Worm (Caenorhabditis elegans) whole organism, young adult: ENCODE measurements around the gene grl-2.

ENCODE experiments used
- F49E8.2 ChIP-seq: sonication (generic microtip); optimal IDR thresholded peaks from 3 replicates; lab custom pipeline; 2017; ENCODE audit warnings: missing genetic modification characterization, mild to moderate bottlenecking, missing compliant biosample characterization, antibody characterized with exemption, moderate library complexity; ENCODE audit not compliant: insufficient read depth
- Y53G8AR.9 ChIP-seq: fragments of 200-800 bp; sonication (Bioruptor generic); conservative IDR thresholded peaks from 2 replicates; pipeline ENCODE4 v1.3.6; 2022; ENCODE audit warnings: missing genetic modification reagents, missing genetic modification characterization, missing compliant biosample characterization
- ama-1 ChIP-seq, 3 experiments: fragments of 150-350 bp in 1 of 3; sonication (generic microtip) in 2 of 3; optimal IDR thresholded peaks; 2 replicates each; lab custom pipeline; 2014 to 2018; ENCODE audit warnings: missing biosample characterization in 2 of 3, missing genetic modification characterization in 2 of 3, missing genetic modification reagents in 2 of 3
- hlh-12 ChIP-seq: sonication (generic microtip); optimal IDR thresholded peaks from 2 replicates; lab custom pipeline; 2016; ENCODE audit warnings: missing genetic modification characterization, missing compliant biosample characterization
- lin-54 ChIP-seq: fragments of 200-800 bp; sonication (Bioruptor generic); optimal IDR thresholded peaks from 2 replicates; lab custom pipeline; 2018; ENCODE audit warnings: mild to moderate bottlenecking, missing genetic modification characterization, missing compliant biosample characterization
- lir-1 ChIP-seq: fragments of 200-800 bp; sonication (Bioruptor generic); conservative IDR thresholded peaks from 2 replicates; pipeline ENCODE4 v1.3.6; 2022; ENCODE audit warnings: missing genetic modification reagents, missing genetic modification characterization, missing compliant biosample characterization
- madf-6 ChIP-seq: fragments of 200-800 bp; sonication (Bioruptor generic); IDR thresholded peaks from 2 replicates; pipeline ENCODE4 v1.3.6; 2022; ENCODE audit warnings: missing genetic modification reagents, missing genetic modification characterization, missing compliant biosample characterization
- sea-2 ChIP-seq: fragments of 200-800 bp; sonication (Bioruptor generic); IDR thresholded peaks from 2 replicates; pipeline ENCODE4 v1.3.6; 2022; ENCODE audit warnings: missing genetic modification characterization, missing compliant biosample characterization
- snpc-4 ChIP-seq, 5 experiments: fragments of 150-350 bp in 1 of 5; sonication (generic microtip) in 4 of 5; optimal IDR thresholded peaks; 2 replicates each; lab custom pipeline; 2014 to 2018; ENCODE audit warnings: missing genetic modification characterization in 5 of 5, missing biosample characterization in 3 of 5, antibody characterized with exemption in 2 of 5, mild to moderate bottlenecking in 2 of 5, missing compliant biosample characterization in 2 of 5, missing genotype in 2 of 5, moderate library complexity in 2 of 5, missing genetic modification reagents in 1 of 5
- tbx-9 ChIP-seq: sonication (generic microtip); optimal IDR thresholded peaks from 2 replicates; lab custom pipeline; 2016; ENCODE audit warnings: borderline replicate concordance, missing genetic modification characterization, inconsistent platforms, missing compliant biosample characterization
- unc-62 ChIP-seq: fragments of 150-350 bp; optimal IDR thresholded peaks from 2 replicates; lab custom pipeline; 2014; ENCODE audit warnings: missing biosample characterization, missing genetic modification reagents, missing genetic modification characterization

- TF ChIP-seq lir-1 (GFP tag; lab: Robert Waterston, UW) (no peak), snpc-4 (GFP tag; optimal IDR thresholded peaks at IDR 0.05; lab: Kevin White, UChicago) (no peak), snpc-4 (tag; optimal IDR thresholded peaks at IDR 0.05; lab: Kevin White, UChicago) (no peak), ama-1 (optimal IDR thresholded peaks at IDR 0.05; lab: Kevin White, UChicago) (no peak), ama-1 (GFP tag; optimal IDR thresholded peaks at IDR 0.05; lab: Kevin White, UChicago) (no peak), unc-62 (GFP tag; lab: Kevin White, UChicago) (no peak), F49E8.2 (no peak), sea-2 (no peak), hlh-12 (tag; lab: Kevin White, UChicago) (no peak), madf-6 (GFP tag; lab: Robert Waterston, UW) (no peak), Y53G8AR.9 (GFP tag; lab: Robert Waterston, UW) (no peak), lin-54 (no peak), tbx-9 (no peak)
These were observed 9.9 kb upstream of the grl-2 start, which contains the start of gene T16G1.7 for ce11 chrV:12934976-12935375.
